Worm (Caenorhabditis elegans) whole organism, L4 larva: Measurements from ENCODE around the gene ZK1320.5.

Experiments used
- F37D6.2 ChIP-seq: sonication (generic microtip); optimal IDR thresholded peaks from 2 replicates; lab custom pipeline; 2016; ENCODE audit warnings: mild to moderate bottlenecking, missing genetic modification characterization, missing compliant biosample characterization
- F44E2.7 ChIP-seq: fragments of 200-800 bp; sonication (Bioruptor generic); IDR thresholded peaks from 2 replicates; pipeline ENCODE4 v2.1.2; 2022; ENCODE audit warnings: missing genetic modification characterization, missing compliant biosample characterization
- T26A8.4 ChIP-seq: fragments of 200-800 bp; sonication (Bioruptor generic); IDR thresholded peaks from 2 replicates; pipeline ENCODE4 v1.3.6; 2022; ENCODE audit warnings: missing genetic modification characterization, missing compliant biosample characterization
- Y105C5A.15 ChIP-seq: fragments of 200-800 bp; sonication (Bioruptor generic); IDR thresholded peaks from 2 replicates; pipeline ENCODE4 v1.3.6; 2022; ENCODE audit warnings: missing genetic modification characterization, missing compliant biosample characterization
- ZK546.5 ChIP-seq, 2 experiments: sonication (generic microtip); optimal IDR thresholded peaks; 2 replicates each; lab custom pipeline; 2017; ENCODE audit warnings: missing biosample characterization in 2 of 2, missing genetic modification characterization in 2 of 2
- aly-2 ChIP-seq: sonication (generic microtip); optimal IDR thresholded peaks from 2 replicates; lab custom pipeline; 2018; ENCODE audit warnings: missing biosample characterization, missing genetic modification characterization
- ama-1 ChIP-seq: fragments of 150-350 bp; optimal IDR thresholded peaks from 2 replicates; lab custom pipeline; 2014; ENCODE audit warnings: inconsistent platforms, mixed read lengths
- ceh-32 ChIP-seq: sonication (generic microtip); optimal IDR thresholded peaks from 2 replicates; lab custom pipeline; 2016; ENCODE audit warnings: mild to moderate bottlenecking, missing genetic modification characterization, missing compliant biosample characterization; ENCODE audit not compliant: poor library complexity
- ceh-44 ChIP-seq: fragments of 200-800 bp; sonication (Bioruptor generic); IDR thresholded peaks from 2 replicates; pipeline ENCODE4 v1.3.6; 2022; ENCODE audit warnings: missing genetic modification reagents, missing genetic modification characterization, missing compliant biosample characterization
- ces-1 ChIP-seq: fragments of 150-350 bp; sonication (generic microtip); optimal IDR thresholded peaks from 4 replicates; lab custom pipeline; 2014; ENCODE audit warnings: missing biosample characterization, missing genetic modification reagents, missing genetic modification characterization
- daf-8 ChIP-seq: fragments of 200-800 bp; sonication (Bioruptor generic); IDR thresholded peaks from 2 replicates; pipeline ENCODE4 v1.3.6; 2022; ENCODE audit warnings: missing genetic modification characterization, missing compliant biosample characterization
- dmd-9 ChIP-seq: fragments of 200-800 bp; sonication (Bioruptor generic); IDR thresholded peaks from 2 replicates; pipeline ENCODE4 v1.3.6; 2022; ENCODE audit warnings: missing genetic modification reagents, missing genetic modification characterization, missing compliant biosample characterization
- dpl-1 ChIP-seq: fragments of 150-350 bp; optimal IDR thresholded peaks from 2 replicates; lab custom pipeline; 2014; ENCODE audit warnings: missing biosample characterization, missing genetic modification reagents, missing genetic modification characterization
- fkh-10 ChIP-seq: fragments of 150-350 bp; optimal IDR thresholded peaks from 2 replicates; lab custom pipeline; 2014; ENCODE audit warnings: missing biosample characterization, missing genetic modification reagents, missing genetic modification characterization
- gei-8 ChIP-seq: fragments of 200-800 bp; sonication (Bioruptor generic); optimal IDR thresholded peaks from 2 replicates; lab custom pipeline; 2018; ENCODE audit warnings: mild to moderate bottlenecking, missing genetic modification characterization, missing compliant biosample characterization
- hif-1 ChIP-seq, 2 experiments: sonication (generic microtip); optimal IDR thresholded peaks; 2 replicates each; lab custom pipeline; 2016 to 2017; ENCODE audit warnings: missing compliant biosample characterization in 2 of 2, missing genetic modification characterization in 2 of 2, missing genetic modification reagents in 2 of 2, missing genotype in 2 of 2, mild to moderate bottlenecking in 1 of 2
- hlh-11 ChIP-seq: fragments of 200-800 bp; sonication (Bioruptor generic); optimal IDR thresholded peaks from 2 replicates; lab custom pipeline; 2018; ENCODE audit warnings: mild to moderate bottlenecking, missing genetic modification characterization, missing compliant biosample characterization
- lim-7 ChIP-seq: fragments of 200-800 bp; sonication (Bioruptor generic); IDR thresholded peaks from 2 replicates; pipeline ENCODE4 v1.3.6; 2022; ENCODE audit warnings: missing genetic modification characterization, missing compliant biosample characterization
- lin-13 ChIP-seq: fragments of 150-350 bp; optimal IDR thresholded peaks from 2 replicates; lab custom pipeline; 2014; ENCODE audit warnings: missing biosample characterization, missing genetic modification reagents, missing genetic modification characterization
- lir-3 ChIP-seq: sonication (generic microtip); optimal IDR thresholded peaks from 2 replicates; lab custom pipeline; 2016; ENCODE audit warnings: mild to moderate bottlenecking, missing genetic modification characterization, missing compliant biosample characterization
- madf-5 ChIP-seq, 2 experiments: fragments of 200-800 bp; sonication (Bioruptor generic); IDR thresholded peaks; 2 replicates each; pipeline ENCODE4 v1.3.6; 2022; ENCODE audit warnings: missing compliant biosample characterization in 2 of 2, missing genetic modification characterization in 2 of 2
- nhr-10 ChIP-seq: fragments of 150-350 bp; optimal IDR thresholded peaks from 2 replicates; lab custom pipeline; 2014; ENCODE audit warnings: missing biosample characterization, missing genetic modification characterization
- nhr-11 ChIP-seq: fragments of 150-350 bp; optimal IDR thresholded peaks from 2 replicates; lab custom pipeline; 2014; ENCODE audit warnings: missing biosample characterization, missing genetic modification characterization
- nhr-111 ChIP-seq: fragments of 200-800 bp; sonication (Bioruptor generic); optimal IDR thresholded peaks from 2 replicates; lab custom pipeline; 2018; ENCODE audit warnings: mild to moderate bottlenecking, missing genetic modification characterization, missing compliant biosample characterization
- nhr-25 ChIP-seq: sonication (generic microtip); optimal IDR thresholded peaks from 2 replicates; lab custom pipeline; 2017; ENCODE audit warnings: missing genetic modification characterization, mild to moderate bottlenecking, missing compliant biosample characterization, antibody characterized with exemption, moderate library complexity, borderline replicate concordance; ENCODE audit not compliant: insufficient read depth
- nhr-28 ChIP-seq: fragments of 150-350 bp; optimal IDR thresholded peaks from 2 replicates; lab custom pipeline; 2014; ENCODE audit warnings: missing biosample characterization, missing genetic modification characterization
- nhr-41 ChIP-seq: fragments of 200-800 bp; sonication (Bioruptor generic); IDR thresholded peaks from 2 replicates; pipeline ENCODE4 v1.3.6; 2022; ENCODE audit warnings: missing genetic modification reagents, missing genetic modification characterization, missing compliant biosample characterization
- nhr-6 ChIP-seq: fragments of 150-350 bp; optimal IDR thresholded peaks from 2 replicates; lab custom pipeline; 2014; ENCODE audit warnings: missing biosample characterization, missing genetic modification characterization
- pha-4 ChIP-seq, 2 experiments: fragments of 150-350 bp in 1 of 2; fragments of 200-800 bp in 1 of 2; sonication (Bioruptor generic) in 1 of 2; IDR thresholded peaks in 1 of 2; optimal IDR thresholded peaks in 1 of 2; 2 replicates each; pipeline versions ENCODE4 v1.3.6 to Lab custom; 2014 to 2022; ENCODE audit warnings: missing genetic modification characterization in 2 of 2, missing genetic modification reagents in 2 of 2, missing biosample characterization in 1 of 2, missing compliant biosample characterization in 1 of 2
- snpc-1.2 ChIP-seq: fragments of 200-800 bp; sonication (Bioruptor generic); IDR thresholded peaks from 2 replicates; pipeline ENCODE4 v1.3.6; 2022; ENCODE audit warnings: missing genetic modification reagents, missing genetic modification characterization, missing compliant biosample characterization
- snpc-4 ChIP-seq: fragments of 150-350 bp; optimal IDR thresholded peaks from 2 replicates; lab custom pipeline; 2014; ENCODE audit warnings: missing biosample characterization, missing genetic modification characterization
- tra-1 ChIP-seq: fragments of 200-800 bp; sonication (Bioruptor generic); IDR thresholded peaks from 2 replicates; pipeline ENCODE4 v1.3.6; 2022; ENCODE audit warnings: missing genetic modification reagents, missing genetic modification characterization, missing compliant biosample characterization
- unc-130 ChIP-seq: sonication (generic microtip); optimal IDR thresholded peaks from 2 replicates; lab custom pipeline; 2016; ENCODE audit warnings: missing genetic modification reagents, missing genetic modification characterization, missing compliant biosample characterization
- unc-62 ChIP-seq, 3 experiments: fragments of 150-350 bp in 1 of 3; sonication (generic microtip); optimal IDR thresholded peaks in 2 of 3; peaks in 1 of 3; 1 replicate in 1 of 3; 2 replicates in 2 of 3; lab custom pipeline; 2014 to 2017; ENCODE audit warnings: missing biosample characterization in 3 of 3, missing genetic modification characterization in 3 of 3, missing genetic modification reagents in 3 of 3, missing genotype in 1 of 3
- zfp-3 ChIP-seq: fragments of 200-800 bp; sonication (Bioruptor generic); conservative IDR thresholded peaks from 2 replicates; pipeline ENCODE4 v1.3.6; 2022; ENCODE audit warnings: missing genetic modification reagents, missing genetic modification characterization, missing compliant biosample characterization
- zip-11 ChIP-seq: fragments of 200-800 bp; sonication (Bioruptor generic); IDR thresholded peaks from 2 replicates; pipeline ENCODE4 v1.3.6; 2022; ENCODE audit warnings: missing genetic modification characterization, missing compliant biosample characterization

The ZK1320.5 gene

DNA sequence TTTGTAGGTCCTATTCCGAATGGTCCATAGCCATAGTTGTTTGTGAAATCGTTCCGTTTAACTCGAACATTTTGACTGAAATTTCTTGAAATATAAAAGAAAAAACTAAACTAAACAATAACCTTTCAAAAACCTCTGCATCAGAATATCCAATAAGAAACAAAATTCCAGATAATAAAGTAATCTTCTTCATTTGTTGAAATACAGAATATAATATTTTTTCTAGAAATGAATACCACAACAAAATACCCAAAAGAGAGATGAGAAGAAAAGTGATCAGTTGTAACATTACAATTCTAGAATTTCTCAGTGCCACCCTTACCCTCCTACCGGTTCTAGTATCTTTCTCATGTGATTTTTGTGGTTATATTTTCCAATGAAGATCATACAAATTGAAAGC is 11.8 kb downstream of the ZK1320.5 start, which contains the start of gene ZK1307.2:
Gene ZK1307.2, minus strand, starts transcription at position 274 of the 400 bp plus-strand sequence.
- no peak for TF ChIP-seq hlh-11
- no peak for TF ChIP-seq ceh-44
- no peak for TF ChIP-seq aly-2 (tag; lab: Kevin White, UChicago)
- TF ChIP-seq nhr-25 (tag; lab: Kevin White, UChicago), result no peak
- TF ChIP-seq F37D6.2 (tag; lab: Kevin White, UChicago), result no peak
- TF ChIP-seq nhr-6 (tag; lab: Kevin White, UChicago), result no peak
- peak in 1 of 2 experiments; percentile 93 for TF ChIP-seq unc-62 (GFP tag; optimal IDR thresholded peaks at IDR 0.05 in 1 of 2; lab: Kevin White, UChicago)
- TF ChIP-seq unc-62 (tag; optimal IDR thresholded peaks at IDR 0.05; lab: Kevin White, UChicago), result no peak
- TF ChIP-seq unc-130, result no peak

DNA sequence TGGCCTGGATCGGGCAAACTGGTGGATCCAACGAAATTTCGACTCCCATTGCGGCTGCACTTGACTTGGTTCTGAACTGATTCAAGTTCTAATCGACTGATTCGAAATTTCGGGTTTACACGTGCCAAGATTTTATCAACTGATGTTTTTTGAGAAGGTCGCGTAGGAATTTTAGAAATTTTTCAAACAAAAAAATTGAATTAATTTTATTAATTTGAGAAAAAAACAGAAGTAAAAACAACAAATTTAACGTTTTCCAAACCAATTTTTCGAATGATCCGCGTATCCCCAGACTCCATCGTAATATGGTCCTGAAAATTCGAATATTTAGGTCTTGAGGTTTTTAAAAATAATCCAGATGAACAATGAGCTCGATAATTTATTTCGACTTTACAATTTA is 12.6 kb downstream of the ZK1320.5 start, which contains the start of gene ZK1307.3:
Gene ZK1307.3, minus strand, starts transcription at position 101 of the 400 bp plus-strand sequence.
- TF ChIP-seq nhr-41 (GFP tag; lab: Robert Waterston, UW), result no peak
- TF ChIP-seq gei-8, result no peak
- no peak for TF ChIP-seq madf-5 (GFP tag; IDR thresholded peaks at IDR 0.05; lab: Robert Waterston, UW)
- TF ChIP-seq unc-62 (GFP tag; optimal IDR thresholded peaks at IDR 0.05 in 1 of 2; lab: Kevin White, UChicago), result no peak
- no peak for TF ChIP-seq unc-62 (tag; optimal IDR thresholded peaks at IDR 0.05; lab: Kevin White, UChicago)
- no peak for TF ChIP-seq lim-7
- no peak for TF ChIP-seq lir-3
- TF ChIP-seq ama-1 (lab: Kevin White, UChicago), result no peak
- TF ChIP-seq snpc-1.2, result no peak
- no peak for TF ChIP-seq ces-1
- no peak for TF ChIP-seq tra-1 (GFP tag; lab: Robert Waterston, UW)
- TF ChIP-seq pha-4 (GFP tag; IDR thresholded peaks at IDR 0.05; lab: Robert Waterston, UW), result no peak
- no peak for TF ChIP-seq pha-4 (tag; optimal IDR thresholded peaks at IDR 0.05; lab: Kevin White, UChicago)
- TF ChIP-seq nhr-111 (GFP tag; lab: Kevin White, UChicago), result no peak
- TF ChIP-seq Y105C5A.15 (GFP tag; lab: Robert Waterston, UW), result no peak
- TF ChIP-seq lin-13, result no peak
- TF ChIP-seq hif-1 (tag; optimal IDR thresholded peaks at IDR 0.05; lab: Kevin White, UChicago), result no peak
- no peak for TF ChIP-seq F44E2.7
- no peak for TF ChIP-seq fkh-10 (GFP tag; lab: Kevin White, UChicago)

- TF ChIP-seq fkh-10 (GFP tag; lab: Kevin White, UChicago), result no peak
Observed at ce11 chrII:9651700-9652099, 13.8 kb downstream of the ZK1320.5 start, which contains the start of gene ZK1307.4. Gene ZK1307.4, minus strand, starts transcription at chrII:9651800.

- TF ChIP-seq nhr-28 (tag; lab: Kevin White, UChicago) (no peak), T26A8.4 (no peak), zip-11 (GFP tag; lab: Robert Waterston, UW) (no peak), dpl-1 (no peak), nhr-11 (tag; lab: Kevin White, UChicago) (no peak), nhr-10 (no peak), dmd-9 (GFP tag; lab: Robert Waterston, UW) (no peak), ZK546.5 (tag; optimal IDR thresholded peaks at IDR 0.05; lab: Kevin White, UChicago) (no peak), snpc-4 (tag; lab: Kevin White, UChicago) (no peak), zfp-3 (GFP tag; lab: Robert Waterston, UW) (no peak), F37D6.2 (tag; lab: Kevin White, UChicago) (no peak), ceh-32 (tag; lab: Kevin White, UChicago) (no peak), daf-8 (GFP tag; lab: Robert Waterston, UW) (no peak)
Observed at ce11 chrII:9649191-9649590, 16.3 kb downstream of the ZK1320.5 start, which contains the start of gene ZK1307.9. Gene ZK1307.9, plus strand, starts transcription at chrII:9649491.
